Worm (Caenorhabditis elegans) whole organism, L3 larva: ENCODE data around the gene sru-7.

Source experiments
- ama-1 ChIP-seq: fragments of 150-350 bp; optimal IDR thresholded peaks from 2 replicates; lab custom pipeline; 2018
- lin-39 ChIP-seq: fragments of 150-350 bp; optimal IDR thresholded peaks from 2 replicates; lab custom pipeline; 2018; ENCODE audit warnings: missing biosample characterization, missing genetic modification reagents, missing genetic modification characterization
- nfya-1 ChIP-seq: sonication (generic microtip); optimal IDR thresholded peaks from 2 replicates; lab custom pipeline; 2017; ENCODE audit warnings: missing genetic modification characterization, mild to moderate bottlenecking, missing compliant biosample characterization, antibody characterized with exemption, moderate library complexity; ENCODE audit not compliant: insufficient read depth
- nhr-77 ChIP-seq: fragments of 150-350 bp; optimal IDR thresholded peaks from 2 replicates; lab custom pipeline; 2014; ENCODE audit warnings: missing biosample characterization, missing genetic modification characterization
- unc-62 ChIP-seq: fragments of 150-350 bp; sonication (generic microtip); optimal IDR thresholded peaks from 4 replicates; lab custom pipeline; 2014; ENCODE audit warnings: missing biosample characterization, missing genetic modification reagents, missing genetic modification characterization

DNA sequence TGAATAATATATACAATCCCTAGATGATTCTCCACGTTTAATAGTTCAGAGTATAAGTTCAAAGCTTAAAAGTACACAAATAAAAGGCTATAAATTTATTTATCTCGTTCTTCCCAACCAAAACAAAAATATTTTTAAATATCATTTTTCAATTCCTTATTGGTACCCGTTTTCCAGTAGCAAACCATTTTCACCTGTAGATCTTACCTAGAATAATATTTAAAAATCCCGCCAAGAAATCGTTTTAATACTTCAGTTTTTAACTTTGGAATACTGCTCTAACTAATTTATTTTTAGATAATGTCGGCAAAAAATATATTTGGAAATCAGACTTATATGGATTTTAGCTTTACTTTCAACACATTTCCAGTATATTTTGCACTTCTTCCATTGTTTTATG lies at the start of gene sru-7:
- TF ChIP-seq lin-39 (no peak), unc-62 (no peak), ama-1 (no peak), nhr-77 (tag; lab: Kevin White, UChicago) (no peak), nfya-1 (tag; lab: Kevin White, UChicago) (no peak)
